Fruit fly (Drosophila melanogaster) Kc167 (cell line): Measurements from ENCODE around the gene Acbp3.

Experiments used
- Myc ChIP-seq: fragments of >200 bp; optimal IDR thresholded peaks from 2 replicates; lab custom pipeline; 2017; ENCODE audit warnings: missing external identifiers
- Sin3A ChIP-seq: fragments of >200 bp; optimal IDR thresholded peaks from 2 replicates; lab custom pipeline; 2018; ENCODE audit warnings: missing external identifiers
- h ChIP-seq: fragments of >200 bp; optimal IDR thresholded peaks from 3 replicates; lab custom pipeline; 2018; ENCODE audit warnings: missing external identifiers
- insv ChIP-seq: fragments of >200 bp; optimal IDR thresholded peaks from 3 replicates; lab custom pipeline; 2018; ENCODE audit warnings: missing external identifiers
- psq ChIP-seq: fragments of >200 bp; optimal IDR thresholded peaks from 2 replicates; lab custom pipeline; 2017; ENCODE audit warnings: missing external identifiers
- ttk ChIP-seq: sonication (Bioruptor generic); optimal IDR thresholded peaks from 2 replicates; lab custom pipeline; 2017; ENCODE audit warnings: missing external identifiers

The Acbp3 gene

dm6 chr3L:7130574-7130973 lies at the start of gene Acbp3:
Gene Acbp3, plus strand, starts transcription at chr3L:7130874.
- no peak for TF ChIP-seq ttk (lab: Kevin White, UChicago)
- TF ChIP-seq insv (lab: Kevin White, UChicago) = no peak
- no peak for TF ChIP-seq psq (lab: Kevin White, UChicago)
- no peak for TF ChIP-seq h
- no peak for TF ChIP-seq Sin3A (lab: Kevin White, UChicago)
- TF ChIP-seq Myc (lab: Kevin White, UChicago) = no peak

- TF ChIP-seq psq (lab: Kevin White, UChicago) (no peak), h (no peak), Sin3A (lab: Kevin White, UChicago) (no peak), Myc (lab: Kevin White, UChicago) (no peak), insv (lab: Kevin White, UChicago) (no peak)
Observed at dm6 chr3L:7082168-7082567, 48.5 kb upstream of the Acbp3 start.

dm6 chr3L:7086093-7086492 lies 44.6 kb upstream of the Acbp3 start:
- no peak for TF ChIP-seq Sin3A (lab: Kevin White, UChicago)
- no peak for TF ChIP-seq h
- no peak for TF ChIP-seq ttk (lab: Kevin White, UChicago)
- TF ChIP-seq psq (lab: Kevin White, UChicago) = no peak
- no peak for TF ChIP-seq insv (lab: Kevin White, UChicago)
- TF ChIP-seq Myc (lab: Kevin White, UChicago) = no peak

dm6 chr3L:7086558-7087059 lies 44.1 kb upstream of the Acbp3 start, which contains the start of gene Cpr65Ea:
Gene Cpr65Ea, minus strand, starts transcription at chr3L:7086608.
- TF ChIP-seq h = no peak
- no peak for TF ChIP-seq insv (lab: Kevin White, UChicago)
- TF ChIP-seq psq (lab: Kevin White, UChicago) = no peak
- TF ChIP-seq Sin3A (lab: Kevin White, UChicago) = no peak
- TF ChIP-seq ttk (lab: Kevin White, UChicago) = no peak
- TF ChIP-seq Myc (lab: Kevin White, UChicago) = no peak

DNA sequence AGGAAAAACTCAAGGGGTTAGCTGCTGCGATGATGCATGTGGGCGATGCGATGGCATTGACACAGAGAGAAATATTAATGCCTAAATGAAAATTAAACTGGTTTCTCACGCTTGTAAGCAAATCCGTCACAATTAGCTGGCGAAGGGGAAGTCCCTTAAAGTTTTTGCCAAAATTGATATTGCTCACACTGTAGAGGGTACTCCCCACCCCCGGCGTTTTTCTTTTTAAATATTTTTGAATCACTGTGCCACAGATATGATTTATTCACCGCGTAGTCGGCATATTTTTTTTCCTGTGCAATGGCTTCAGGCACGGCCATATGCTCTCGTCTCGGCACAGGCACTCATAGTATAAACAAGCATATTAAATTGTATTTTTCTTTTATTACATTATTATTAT lies 43.3 kb upstream of the Acbp3 start:
- TF ChIP-seq ttk (lab: Kevin White, UChicago) (no peak), psq (lab: Kevin White, UChicago) (no peak), insv (lab: Kevin White, UChicago) (no peak), h (no peak), Myc (lab: Kevin White, UChicago) (no peak), Sin3A (lab: Kevin White, UChicago) (no peak)

DNA sequence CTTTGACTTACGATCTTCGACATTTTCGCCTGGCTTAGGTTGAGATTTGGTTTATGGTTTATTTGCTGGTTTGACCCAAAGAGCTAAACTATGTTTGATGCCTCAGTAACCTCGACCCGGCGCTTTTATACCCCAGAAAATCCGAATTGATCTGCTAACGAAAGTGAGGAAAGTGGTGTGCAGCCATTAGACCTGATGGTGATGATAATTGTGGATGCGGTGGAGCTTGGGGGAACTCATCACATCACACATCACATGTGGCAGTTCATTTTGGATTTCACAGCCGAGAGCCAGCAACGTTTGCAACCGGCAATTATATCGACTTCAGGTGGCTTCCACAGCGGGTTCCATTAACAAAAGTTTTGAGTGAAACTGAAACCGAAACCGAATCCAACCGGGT lies 42.0 kb upstream of the Acbp3 start, which contains the start of gene Cpr65Eb:
TSS of gene Cpr65Eb (minus strand) at position 101 of the 400 bp plus-strand sequence.
- no peak for TF ChIP-seq h

DNA sequence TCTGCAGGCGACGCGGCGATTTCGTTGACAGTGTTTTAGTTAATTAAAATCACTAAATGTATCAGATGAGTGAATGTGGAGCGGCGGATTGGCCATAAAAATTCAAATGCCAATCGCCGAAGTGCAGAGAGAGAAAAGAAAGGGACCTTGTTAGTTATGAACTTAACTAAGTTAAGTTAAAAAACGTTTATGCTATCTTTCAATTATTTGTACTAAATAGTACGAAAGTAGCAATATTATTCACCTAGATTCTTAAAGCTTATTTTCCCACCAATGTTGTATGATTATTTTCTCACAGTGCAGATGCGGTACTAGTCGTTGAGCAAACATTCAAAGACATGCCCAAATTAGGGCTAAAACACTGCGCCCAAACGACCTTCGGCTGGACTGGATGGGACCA lies 39.9 kb upstream of the Acbp3 start:
- TF ChIP-seq h (no peak), psq (lab: Kevin White, UChicago) (no peak), Myc (lab: Kevin White, UChicago) (no peak), Sin3A (lab: Kevin White, UChicago) (no peak), insv (lab: Kevin White, UChicago) (no peak), ttk (lab: Kevin White, UChicago) (no peak)

- TF ChIP-seq Sin3A (lab: Kevin White, UChicago) (no peak), insv (lab: Kevin White, UChicago) (no peak), psq (lab: Kevin White, UChicago) (no peak), ttk (lab: Kevin White, UChicago) (no peak), h (no peak), Myc (lab: Kevin White, UChicago) (no peak)
Observed at dm6 chr3L:7091331-7091904, 39.3 kb upstream of the Acbp3 start.

DNA sequence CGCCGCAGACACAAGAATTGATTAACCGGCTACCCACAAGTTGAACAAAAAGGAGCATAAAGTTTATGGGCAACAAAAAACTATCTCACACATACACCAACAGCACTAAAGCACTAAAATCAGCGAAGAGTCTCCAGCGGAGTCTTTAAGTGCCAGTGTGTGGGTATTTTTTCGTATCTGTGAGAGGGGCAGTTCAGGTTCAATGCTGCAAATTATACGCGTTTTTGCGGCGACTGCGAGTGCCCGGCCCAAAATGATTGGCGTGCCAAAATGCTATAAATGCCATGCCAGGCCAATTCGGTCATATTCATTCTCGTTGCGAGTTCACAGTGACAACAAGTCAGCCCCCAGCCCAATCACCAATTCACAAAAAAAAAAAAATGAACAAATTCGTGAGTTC lies 37.8 kb upstream of the Acbp3 start, which contains the start of gene Cpr65Ec:
TSS of gene Cpr65Ec (plus strand) at position 301 of the 400 bp plus-strand sequence.
- TF ChIP-seq Sin3A (lab: Kevin White, UChicago) (no peak), Myc (lab: Kevin White, UChicago) (no peak), ttk (lab: Kevin White, UChicago) (no peak), h (no peak), insv (lab: Kevin White, UChicago) (no peak), psq (lab: Kevin White, UChicago) (no peak)

DNA sequence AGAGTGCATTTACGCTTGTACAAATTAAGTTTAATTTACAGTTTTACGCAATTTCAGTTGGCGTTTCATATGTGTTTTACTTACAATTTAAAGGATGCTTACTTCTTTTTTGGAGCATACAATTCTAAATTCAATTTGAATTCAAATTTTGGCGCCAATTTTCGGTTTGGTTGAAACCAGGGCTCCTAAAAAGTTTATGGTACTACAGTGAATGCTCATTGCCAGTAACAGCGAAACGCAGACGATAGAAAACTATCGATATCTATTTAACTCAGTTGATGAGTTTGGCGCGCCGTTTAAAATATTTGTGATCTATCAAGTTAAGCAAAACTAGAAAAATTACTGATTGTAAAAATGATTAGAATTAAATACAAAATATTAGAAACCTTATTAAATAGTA lies 36.7 kb upstream of the Acbp3 start:
- TF ChIP-seq Myc (lab: Kevin White, UChicago) (no peak), psq (lab: Kevin White, UChicago) (no peak), Sin3A (lab: Kevin White, UChicago) (no peak)

- TF ChIP-seq ttk (lab: Kevin White, UChicago) = no peak
Observed at dm6 chr3L:7094548-7095072, 36.1 kb upstream of the Acbp3 start, which contains the start of gene form3. Gene form3, plus strand, starts transcription at chr3L:7094818.

DNA sequence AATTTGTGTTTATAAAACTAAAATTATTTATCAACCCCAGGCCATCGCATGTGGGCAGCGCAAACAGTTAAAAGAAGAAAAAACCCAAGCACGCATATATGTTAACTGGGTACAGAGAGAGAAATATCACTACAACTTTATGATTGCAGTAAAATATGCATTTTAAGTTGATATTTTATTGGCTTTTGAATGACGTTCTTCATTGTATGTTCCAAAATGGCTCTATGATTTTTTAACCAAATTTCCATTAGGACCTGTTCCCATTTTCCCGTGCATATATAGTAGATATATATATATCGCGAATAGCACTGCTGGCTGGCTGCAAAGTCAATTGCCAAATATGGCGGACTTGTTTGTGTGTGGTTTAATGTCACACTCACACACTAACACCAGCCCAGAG lies 34.1 kb upstream of the Acbp3 start:
- no peak for TF ChIP-seq Sin3A (lab: Kevin White, UChicago)
- TF ChIP-seq psq (lab: Kevin White, UChicago) = no peak
- TF ChIP-seq Myc (lab: Kevin White, UChicago) = no peak
- TF ChIP-seq ttk (lab: Kevin White, UChicago) = no peak
- TF ChIP-seq insv (lab: Kevin White, UChicago) = no peak
- TF ChIP-seq h = no peak
